Worm (Caenorhabditis elegans): ENCODE results near the gene srt-40.
"Not testable (repeated sequence)": the region's sequence is repeated elsewhere in the genome, so short reads cannot be mapped to it uniquely, and the experiment has no call there.

DNA sequence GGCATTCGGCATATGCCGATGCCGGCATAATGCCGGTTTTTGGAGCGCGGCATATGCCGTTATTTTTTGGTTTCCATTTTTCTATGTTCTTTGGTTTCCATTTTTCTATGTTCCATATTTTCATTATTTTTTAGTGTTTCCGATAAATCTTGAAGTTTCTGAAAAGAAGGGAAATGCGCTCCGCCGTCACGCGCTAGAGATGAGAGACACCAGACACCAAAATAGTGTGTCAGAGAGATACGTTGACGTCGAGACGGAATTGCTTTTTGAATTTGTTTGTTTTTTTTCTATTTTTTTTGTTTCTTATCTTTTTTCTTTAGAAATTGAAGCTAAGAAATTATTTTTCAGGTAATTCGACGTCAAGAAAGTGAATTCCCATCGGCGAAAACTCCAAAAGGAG is 49.1 kb upstream of the srt-40 start, which contains the start of gene F41B5.1:
- TF ChIP-seq R02D3.7 (tag; optimal IDR thresholded peaks at IDR 0.05); unc-62 (GFP tag; optimal IDR thresholded peaks at IDR 0.05); mdl-1 (tag; optimal IDR thresholded peaks at IDR 0.05); nhr-237 (tag; optimal IDR thresholded peaks at IDR 0.05); unc-39 (tag; optimal IDR thresholded peaks at IDR 0.05); ama-1 (optimal IDR thresholded peaks at IDR 0.05); zag-1 (tag; optimal IDR thresholded peaks at IDR 0.05); jun-1 (tag; optimal IDR thresholded peaks at IDR 0.05); nhr-77 (tag; optimal IDR thresholded peaks at IDR 0.05); pqm-1 (tag; optimal IDR thresholded peaks at IDR 0.05); tbx-2 (tag; optimal IDR thresholded peaks at IDR 0.05); ceh-9 (tag; optimal IDR thresholded peaks at IDR 0.05); lin-39 (tag; optimal IDR thresholded peaks at IDR 0.05); snpc-4 (tag; optimal IDR thresholded peaks at IDR 0.05): not testable (repeated sequence)

Data from whole organism, L3 larva.